Worm (Caenorhabditis elegans) whole organism, L2 larva: ENCODE data around the gene hgap-2.

Source experiments
- C34F6.9 ChIP-seq: fragments of 150-350 bp; optimal IDR thresholded peaks from 2 replicates; lab custom pipeline; 2014; ENCODE audit warnings: missing biosample characterization, missing genetic modification characterization
- F13H6.1 ChIP-seq: sonication (generic microtip); optimal IDR thresholded peaks from 2 replicates; lab custom pipeline; 2016; ENCODE audit warnings: missing genetic modification characterization, missing compliant biosample characterization
- Y55F3AM.14 ChIP-seq: fragments of 200-800 bp; sonication (Bioruptor generic); optimal IDR thresholded peaks from 2 replicates; lab custom pipeline; 2018; ENCODE audit warnings: mild to moderate bottlenecking, missing genetic modification characterization, missing compliant biosample characterization
- aly-2 ChIP-seq: fragments of 150-350 bp; optimal IDR thresholded peaks from 2 replicates; lab custom pipeline; 2014; ENCODE audit warnings: missing biosample characterization, missing genetic modification characterization
- blmp-1 ChIP-seq: sonication (generic microtip); optimal IDR thresholded peaks from 2 replicates; lab custom pipeline; 2017; ENCODE audit warnings: missing genetic modification characterization, mild to moderate bottlenecking, missing compliant biosample characterization, antibody characterized with exemption, moderate library complexity; ENCODE audit not compliant: insufficient read depth
- ceh-82 ChIP-seq: fragments of 150-350 bp; optimal IDR thresholded peaks from 2 replicates; lab custom pipeline; 2014; ENCODE audit warnings: missing biosample characterization, missing genetic modification characterization
- elt-1 ChIP-seq: fragments of 150-350 bp; optimal IDR thresholded peaks from 2 replicates; lab custom pipeline; 2014; ENCODE audit warnings: missing biosample characterization, missing genetic modification characterization
- elt-3 ChIP-seq: sonication (generic microtip); optimal IDR thresholded peaks from 2 replicates; lab custom pipeline; 2017; ENCODE audit warnings: missing biosample characterization, missing genetic modification characterization
- fos-1 ChIP-seq: fragments of 150-350 bp; optimal IDR thresholded peaks from 2 replicates; lab custom pipeline; 2014; ENCODE audit warnings: missing biosample characterization, missing genetic modification characterization
- lin-11 ChIP-seq: fragments of 150-350 bp; sonication (generic microtip); optimal IDR thresholded peaks from 2 replicates; lab custom pipeline; 2014; ENCODE audit warnings: missing biosample characterization, missing genetic modification characterization, inconsistent platforms, mixed read lengths
- lin-39 ChIP-seq: fragments of 150-350 bp; optimal IDR thresholded peaks from 2 replicates; lab custom pipeline; 2014; ENCODE audit warnings: missing biosample characterization, missing genetic modification reagents, missing genetic modification characterization
- lsy-2 ChIP-seq, 2 experiments: fragments of 150-350 bp in 1 of 2; sonication (generic microtip) in 1 of 2; optimal IDR thresholded peaks; 2 replicates each; lab custom pipeline; 2014 to 2017; ENCODE audit warnings: missing biosample characterization in 2 of 2, missing genetic modification characterization in 2 of 2
- mbf-1 ChIP-seq: sonication (generic microtip); optimal IDR thresholded peaks from 2 replicates; lab custom pipeline; 2017; ENCODE audit warnings: missing biosample characterization, missing genetic modification characterization
- nhr-10 ChIP-seq: sonication (generic microtip); optimal IDR thresholded peaks from 2 replicates; lab custom pipeline; 2017; ENCODE audit warnings: missing biosample characterization, missing genetic modification characterization
- nhr-21 ChIP-seq: fragments of 150-350 bp; optimal IDR thresholded peaks from 2 replicates; lab custom pipeline; 2014; ENCODE audit warnings: missing biosample characterization, missing genetic modification characterization
- nhr-23 ChIP-seq: fragments of 150-350 bp; optimal IDR thresholded peaks from 2 replicates; lab custom pipeline; 2014; ENCODE audit warnings: missing biosample characterization, missing genetic modification reagents, missing genetic modification characterization
- nhr-6 ChIP-seq: fragments of 150-350 bp; optimal IDR thresholded peaks from 2 replicates; lab custom pipeline; 2014; ENCODE audit warnings: missing biosample characterization, missing genetic modification characterization
- peb-1 ChIP-seq: fragments of 150-350 bp; optimal IDR thresholded peaks from 2 replicates; lab custom pipeline; 2014; ENCODE audit warnings: missing biosample characterization, missing genetic modification characterization
- skn-1 ChIP-seq: sonication (generic microtip); optimal IDR thresholded peaks from 2 replicates; lab custom pipeline; 2017; ENCODE audit warnings: missing biosample characterization, missing genetic modification characterization
- sma-9 ChIP-seq, 2 experiments: fragments of 150-350 bp in 1 of 2; sonication (generic microtip) in 1 of 2; optimal IDR thresholded peaks; 2 replicates each; lab custom pipeline; 2014 to 2016; ENCODE audit warnings: missing genetic modification characterization in 2 of 2, mild to moderate bottlenecking in 1 of 2, missing biosample characterization in 1 of 2, missing compliant biosample characterization in 1 of 2, missing genetic modification reagents in 1 of 2, moderate library complexity in 1 of 2
- unc-39 ChIP-seq: fragments of 150-350 bp; optimal IDR thresholded peaks from 2 replicates; lab custom pipeline; 2014; ENCODE audit warnings: missing biosample characterization, missing genetic modification characterization
- unc-55 ChIP-seq: fragments of 150-350 bp; sonication (generic microtip); optimal IDR thresholded peaks from 3 replicates; lab custom pipeline; 2014; ENCODE audit warnings: missing biosample characterization, missing genetic modification reagents, missing genetic modification characterization
- unc-62 ChIP-seq: fragments of 150-350 bp; optimal IDR thresholded peaks from 2 replicates; lab custom pipeline; 2014; ENCODE audit warnings: missing biosample characterization, missing genetic modification reagents, missing genetic modification characterization
- zag-1 ChIP-seq: fragments of 150-350 bp; optimal IDR thresholded peaks from 2 replicates; lab custom pipeline; 2014; ENCODE audit warnings: missing biosample characterization, missing genetic modification characterization
- ztf-1 ChIP-seq: fragments of 200-800 bp; sonication (Bioruptor generic); conservative IDR thresholded peaks from 2 replicates; pipeline ENCODE4 v1.3.6; 2022; ENCODE audit warnings: missing genetic modification characterization, missing compliant biosample characterization
- ztf-11 ChIP-seq: sonication (generic microtip); optimal IDR thresholded peaks from 2 replicates; lab custom pipeline; 2017; ENCODE audit warnings: missing biosample characterization, missing genetic modification characterization

Gene hgap-2

ce11 chrII:8684824-8685223, at the start of gene hgap-2:
hgap-2 (minus strand) TSS chrII:8684924.
- TF ChIP-seq blmp-1 (tag; lab: Kevin White, UChicago) (no peak), fos-1 (tag; lab: Kevin White, UChicago) (peak; percentile 53), zag-1 (no peak), nhr-6 (no peak), C34F6.9 (tag; lab: Kevin White, UChicago) (no peak)

DNA sequence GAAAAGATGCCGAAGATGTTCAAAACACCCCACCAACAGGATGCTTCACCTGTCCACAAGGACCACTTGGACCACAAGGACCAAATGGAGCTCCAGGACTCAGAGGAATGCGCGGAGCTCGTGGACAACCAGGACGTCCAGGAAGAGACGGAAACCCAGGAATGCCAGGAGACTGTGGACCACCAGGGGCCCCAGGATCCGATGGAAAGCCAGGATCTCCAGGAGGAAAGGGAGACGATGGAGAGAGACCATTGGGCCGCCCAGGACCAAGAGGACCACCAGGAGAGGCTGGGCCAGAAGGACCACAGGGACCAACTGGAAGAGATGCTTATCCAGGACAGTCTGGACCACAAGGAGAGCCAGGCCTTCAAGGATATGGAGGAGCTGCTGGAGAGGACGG, 48.9 kb upstream of the hgap-2 start:
- TF ChIP-seq Y55F3AM.14 (GFP tag; lab: Kevin White, UChicago) (no peak), lin-39 (tag; lab: Kevin White, UChicago) (no peak), fos-1 (tag; lab: Kevin White, UChicago) (no peak), skn-1 (no peak), unc-62 (GFP tag; lab: Kevin White, UChicago) (no peak), lin-11 (tag; lab: Kevin White, UChicago) (no peak), ceh-82 (tag; lab: Kevin White, UChicago) (no peak), peb-1 (tag; lab: Kevin White, UChicago) (no peak), blmp-1 (tag; lab: Kevin White, UChicago) (no peak), unc-39 (tag; lab: Kevin White, UChicago) (no peak), F13H6.1 (tag; lab: Kevin White, UChicago) (no peak)

ce11 chrII:8732339-8733100, 47.8 kb upstream of the hgap-2 start, which contains the start of gene rol-6:
rol-6 (plus strand) TSS chrII:8733050.
- TF ChIP-seq elt-3 (tag; lab: Kevin White, UChicago) (no peak), nhr-21 (peak; percentile 10), nhr-10 (tag; lab: Kevin White, UChicago) (no peak), ztf-1 (GFP tag; lab: Robert Waterston, UW) (no peak), ztf-11 (tag; lab: Kevin White, UChicago) (no peak), mbf-1 (tag; lab: Kevin White, UChicago) (no peak)
- TF ChIP-seq, all 48 proteins: peak for 1

DNA sequence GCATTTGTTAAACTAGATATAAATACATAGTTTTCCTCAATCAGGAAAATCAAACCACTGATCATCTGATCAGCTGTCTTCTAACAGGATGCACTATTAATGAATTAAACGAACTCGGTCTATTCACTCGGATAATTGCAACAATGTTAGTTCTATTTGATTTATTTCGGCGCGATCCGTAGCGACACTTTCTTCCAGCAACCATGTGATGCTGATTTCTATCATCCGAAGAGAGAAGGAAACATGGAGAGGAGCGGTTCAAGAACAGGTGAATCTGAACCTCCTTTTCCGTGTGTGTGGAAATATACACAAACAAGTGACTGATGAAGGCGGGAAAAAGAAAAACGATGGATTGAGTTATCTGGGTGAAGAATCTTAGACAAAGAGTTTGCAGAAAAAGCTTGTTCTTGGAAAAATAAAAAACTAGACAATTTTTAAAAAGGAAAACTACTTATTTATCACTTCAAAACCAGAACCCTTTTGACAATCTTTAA, 47.1 kb upstream of the hgap-2 start:
- TF ChIP-seq nhr-21 = peak; percentile 65
- no peak for TF ChIP-seq sma-9 (GFP tag; optimal IDR thresholded peaks at IDR 0.05; lab: Kevin White, UChicago)
- TF ChIP-seq sma-9 (tag; optimal IDR thresholded peaks at IDR 0.05; lab: Kevin White, UChicago) = no peak

DNA sequence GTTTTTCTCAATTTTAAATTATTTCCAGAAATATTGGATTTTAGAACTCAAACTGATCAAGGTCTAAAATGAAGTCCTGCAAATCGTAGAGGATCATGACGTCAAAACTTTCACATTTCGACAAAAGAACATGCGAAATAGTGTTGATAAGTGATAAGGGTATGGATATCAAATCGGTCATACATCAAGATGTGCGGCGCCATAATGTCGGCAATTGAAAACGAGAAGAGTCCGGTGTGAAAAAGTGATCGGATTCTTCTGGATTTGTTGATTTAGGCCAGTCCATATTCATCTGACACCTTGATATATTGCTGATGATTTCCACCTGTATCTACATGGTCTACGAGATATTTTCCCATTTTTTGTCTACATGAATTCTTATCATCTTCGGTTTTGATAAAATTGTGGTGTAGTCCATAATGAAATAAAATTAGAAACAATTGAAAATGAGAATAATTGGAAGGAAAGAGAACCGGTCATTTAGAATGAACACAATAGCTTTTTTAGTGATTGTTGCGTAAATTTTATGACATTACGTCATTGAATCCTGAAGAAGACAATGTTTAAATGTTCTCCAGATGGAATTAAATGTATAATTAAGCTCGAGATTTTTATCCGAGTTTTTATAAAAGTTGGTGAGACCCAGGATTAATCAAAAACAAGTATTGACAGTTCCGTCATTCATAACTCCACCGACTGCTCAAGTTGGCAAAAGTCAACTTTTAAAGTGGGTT, 46.4 kb upstream of the hgap-2 start:
- TF ChIP-seq nhr-21 (peak; percentile 65), nhr-23 (tag; lab: Kevin White, UChicago) (no peak)

- TF ChIP-seq mbf-1 (tag; lab: Kevin White, UChicago) = no peak
- TF ChIP-seq lsy-2 (tag; optimal IDR thresholded peaks at IDR 0.05; lab: Kevin White, UChicago) = no peak
- peak; percentile 88 for TF ChIP-seq blmp-1 (tag; lab: Kevin White, UChicago)
- no peak for TF ChIP-seq unc-55 (GFP tag; lab: Kevin White, UChicago)
- peak; percentile 17 for TF ChIP-seq fos-1 (tag; lab: Kevin White, UChicago)
- TF ChIP-seq nhr-21 = peak; percentile 19
- peak; percentile 28 for TF ChIP-seq sma-9 (GFP tag; optimal IDR thresholded peaks at IDR 0.05; lab: Kevin White, UChicago)
- no peak for TF ChIP-seq sma-9 (tag; optimal IDR thresholded peaks at IDR 0.05; lab: Kevin White, UChicago)
- TF ChIP-seq ceh-82 (tag; lab: Kevin White, UChicago) = no peak
- TF ChIP-seq C34F6.9 (tag; lab: Kevin White, UChicago) = peak; percentile 7
- TF ChIP-seq aly-2 (tag; lab: Kevin White, UChicago) = no peak
- no peak for TF ChIP-seq ztf-11 (tag; lab: Kevin White, UChicago)
- no peak for TF ChIP-seq F13H6.1 (tag; lab: Kevin White, UChicago)
- no peak for TF ChIP-seq elt-1 (tag; lab: Kevin White, UChicago)
- TF ChIP-seq, all 48 proteins: peak for 5
These were observed 45.6 kb upstream of the hgap-2 start for ce11 chrII:8730281-8730680.
